Worm (Caenorhabditis elegans) whole organism, early embryonic: ENCODE data around the gene nhr-32.

ENCODE experiments used
- F13C5.2 ChIP-seq: sonication (generic microtip); optimal IDR thresholded peaks from 2 replicates; lab custom pipeline; 2017; ENCODE audit warnings: mild to moderate bottlenecking, missing genetic modification characterization, inconsistent platforms, missing compliant biosample characterization
- aly-1 ChIP-seq: sonication (generic microtip); optimal IDR thresholded peaks from 2 replicates; lab custom pipeline; 2016; ENCODE audit warnings: missing genetic modification characterization, missing compliant biosample characterization
- ama-1 ChIP-seq: fragments of 150-350 bp; optimal IDR thresholded peaks from 2 replicates; lab custom pipeline; 2014
- flt-1 ChIP-seq: fragments of 200-800 bp; sonication (Bioruptor generic); IDR thresholded peaks from 2 replicates; pipeline ENCODE4 v1.3.6; 2022; ENCODE audit warnings: missing genetic modification characterization, missing compliant biosample characterization
- tbx-11 ChIP-seq: fragments of 200-800 bp; sonication (Bioruptor generic); IDR thresholded peaks from 2 replicates; pipeline ENCODE4 v1.3.6; 2022; ENCODE audit warnings: missing genetic modification characterization, missing compliant biosample characterization
- tbx-37 ChIP-seq: fragments of 200-800 bp; sonication (Bioruptor generic); conservative IDR thresholded peaks from 2 replicates; pipeline ENCODE4 v1.3.6; 2022; ENCODE audit warnings: missing genetic modification reagents, missing genetic modification characterization, missing compliant biosample characterization

DNA sequence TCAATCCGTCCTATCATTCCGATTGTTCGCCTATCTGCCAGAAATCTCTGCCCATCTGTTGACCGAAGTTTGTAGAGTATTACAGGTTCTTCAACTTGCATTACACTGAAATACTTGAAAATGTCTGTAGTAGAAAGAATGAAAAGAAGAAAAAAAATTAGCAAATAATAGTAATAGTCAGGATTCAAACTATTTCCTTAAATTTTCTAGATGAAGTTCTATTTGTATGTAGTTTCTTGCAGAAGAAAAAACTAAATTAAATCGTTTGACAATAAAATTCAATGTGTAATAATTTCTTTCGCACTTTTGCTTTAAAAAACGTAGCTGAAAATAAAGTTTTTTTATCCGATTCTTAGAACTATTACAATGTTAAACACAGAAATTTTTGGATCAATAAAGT, 27.2 kb upstream of the nhr-32 start, which contains the start of gene skr-19:
- no peak for TF ChIP-seq aly-1 (tag; lab: Kevin White, UChicago)
- TF ChIP-seq tbx-11 = no peak
- TF ChIP-seq ama-1 (lab: Kevin White, UChicago) = no peak
- no peak for TF ChIP-seq flt-1 (GFP tag; lab: Robert Waterston, UW)
- no peak for TF ChIP-seq tbx-37 (GFP tag; lab: Robert Waterston, UW)
- TF ChIP-seq F13C5.2 (tag; lab: Kevin White, UChicago) = no peak
